Fruit fly (Drosophila melanogaster): ENCODE measurements around the gene CG7990.

The CG7990 gene

DNA sequence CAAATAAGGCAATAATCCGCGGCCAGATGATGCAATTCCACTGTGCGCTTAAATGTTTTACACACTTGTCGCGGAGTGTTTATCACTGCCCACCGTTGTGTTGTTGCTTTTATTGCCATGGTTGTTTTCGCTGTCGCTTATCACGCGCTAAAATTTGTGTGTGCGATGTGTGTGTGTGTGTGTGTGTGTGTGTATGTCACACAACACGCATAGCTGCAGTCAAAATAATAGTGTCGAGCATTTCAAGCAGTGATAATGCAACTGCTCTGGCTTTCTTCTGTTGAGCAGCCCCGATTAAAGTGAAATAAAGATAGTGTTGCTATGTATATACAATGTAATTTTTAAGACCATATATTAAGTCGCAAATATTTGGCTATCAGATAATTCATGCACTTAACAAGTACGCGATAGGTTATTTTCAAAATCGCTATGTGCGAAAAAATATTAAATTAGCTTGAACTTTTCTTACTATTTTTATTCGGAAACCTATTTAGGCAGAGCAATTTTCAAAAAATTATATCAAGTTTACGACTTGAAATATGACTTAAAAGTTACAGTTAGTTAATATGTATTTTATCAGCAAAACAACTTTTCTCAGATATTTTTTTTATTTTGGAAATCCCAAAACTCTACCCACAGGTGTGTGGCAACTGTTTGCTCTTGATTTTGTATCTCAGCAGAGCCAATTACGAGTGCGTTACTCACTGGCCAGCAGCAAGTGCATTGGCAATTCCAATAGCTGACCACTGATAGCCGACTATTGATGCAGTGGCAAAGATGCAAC is 35.4 kb downstream of the CG7990 start (continued):
- TF ChIP-seq Fer2 (tag; optimal IDR thresholded peaks at IDR 0.05) (no peak), sisA (GFP tag; IDR thresholded peaks at IDR 0.05) (0 out of 2 replicates have a peak, but pooled peaks have one; percentile 18), CG4328 (GFP tag; optimal IDR thresholded peaks at IDR 0.05) (no peak), hbn (GFP tag; IDR thresholded peaks at IDR 0.05; ENCODE audit: partially characterized antibody) (no peak), Mad (GFP tag; optimal IDR thresholded peaks at IDR 0.05) (no peak), CG11695 (GFP tag; IDR thresholded peaks at IDR 0.05) (peak; percentile 57; the same call in 1 of the 3 replicates), CG4730 (GFP tag; IDR thresholded peaks at IDR 0.05) (no peak), tgo (GFP tag; IDR thresholded peaks at IDR 0.05) (no peak), abd-A (tag; optimal IDR thresholded peaks at IDR 0.05) (no peak), CG2129 (GFP tag; IDR thresholded peaks at IDR 0.05; ENCODE audit: partially characterized antibody) (no peak), CG3407 (GFP tag; optimal IDR thresholded peaks at IDR 0.05) (no peak), NC2β (GFP tag; optimal IDR thresholded peaks at IDR 0.05) (no peak), HLHmδ (GFP tag; optimal IDR thresholded peaks at IDR 0.05) (no peak), Drgx (GFP tag; IDR thresholded peaks at IDR 0.05) (no peak), Ptx1 (GFP tag; IDR thresholded peaks at IDR 0.05) (peak; percentile 6; the same call in 1 of the 2 replicates), CG15011 (GFP tag; optimal IDR thresholded peaks at IDR 0.05) (no peak), fd102C (GFP tag; optimal IDR thresholded peaks at IDR 0.05) (no peak), CG7556 (GFP tag; optimal IDR thresholded peaks at IDR 0.05) (peak; percentile 58), CG7745 (tag; optimal IDR thresholded peaks at IDR 0.05) (no peak), CG16815 (GFP tag; optimal IDR thresholded peaks at IDR 0.05) (peak; percentile 0), CG30403 (GFP tag; optimal IDR thresholded peaks at IDR 0.05) (peak; percentile 50), Ets97D (GFP tag; optimal IDR thresholded peaks at IDR 0.05) (no peak), CG18764 (GFP tag; optimal IDR thresholded peaks at IDR 0.05) (no peak), CG8290 (GFP tag; optimal IDR thresholded peaks at IDR 0.05) (no peak), CG8290 (tag; optimal IDR thresholded peaks at IDR 0.05) (peak in 1 of 2 experiments; percentile 61), CG1647 (GFP tag; optimal IDR thresholded peaks at IDR 0.05) (no peak), run (tag; optimal IDR thresholded peaks at IDR 0.05) (no peak), CG17385 (GFP tag; optimal IDR thresholded peaks at IDR 0.05) (peak; percentile 52), az2 (GFP tag; optimal IDR thresholded peaks at IDR 0.05) (peak; percentile 42), sob (GFP tag; IDR thresholded peaks at IDR 0.05) (peak; percentile 40; the same call in 1 of the 2 replicates), CG4282 (GFP tag; optimal IDR thresholded peaks at IDR 0.05) (no peak), CG10267 (tag; optimal IDR thresholded peaks at IDR 0.05) (peak; percentile 13), CkIIα-i1 (GFP tag; IDR thresholded peaks at IDR 0.05) (no peak), CG10366 (GFP tag; IDR thresholded peaks at IDR 0.05) (no peak), Xrp1 (GFP tag; IDR thresholded peaks at IDR 0.05) (peak; percentile 7; the same call in 1 of the 2 replicates), crol (GFP tag; IDR thresholded peaks at IDR 0.05) (no peak), sens (GFP tag) (peak; percentile 90), Sox102F (GFP tag; optimal IDR thresholded peaks at IDR 0.05) (peak; percentile 51), CG33213 (GFP tag; optimal IDR thresholded peaks at IDR 0.05) (no peak), CG12155 (GFP tag; optimal IDR thresholded peaks at IDR 0.05) (no peak), Hmx (GFP tag; optimal IDR thresholded peaks at IDR 0.05) (no peak), caup (GFP tag; optimal IDR thresholded peaks at IDR 0.05; ENCODE audit: severe bottlenecking) (no peak), klu (GFP tag; IDR thresholded peaks at IDR 0.05) (no peak), vfl (GFP tag; optimal IDR thresholded peaks at IDR 0.05) (no peak), CG34376 (GFP tag; optimal IDR thresholded peaks at IDR 0.05) (no peak), Taf1 (GFP tag; IDR thresholded peaks at IDR 0.05) (no peak), Dfd (GFP tag; optimal IDR thresholded peaks at IDR 0.05) (no peak), CG13424 (tag; optimal IDR thresholded peaks at IDR 0.05) (peak; percentile 51), CG10147 (GFP tag; optimal IDR thresholded peaks at IDR 0.05) (no peak), danr (GFP tag; IDR thresholded peaks at IDR 0.05) (no peak), CG8944 (GFP tag; optimal IDR thresholded peaks at IDR 0.05) (no peak)

Data from whole organism, embryonic.